Fruit fly (Drosophila melanogaster) Kc167 (cell line): ENCODE data around the gene kek5.

ENCODE experiments used
- Myc ChIP-seq: fragments of >200 bp; optimal IDR thresholded peaks from 2 replicates; lab custom pipeline; 2017; ENCODE audit warnings: missing external identifiers
- Sin3A ChIP-seq: fragments of >200 bp; optimal IDR thresholded peaks from 2 replicates; lab custom pipeline; 2018; ENCODE audit warnings: missing external identifiers
- h ChIP-seq: fragments of >200 bp; optimal IDR thresholded peaks from 3 replicates; lab custom pipeline; 2018; ENCODE audit warnings: missing external identifiers
- insv ChIP-seq: fragments of >200 bp; optimal IDR thresholded peaks from 3 replicates; lab custom pipeline; 2018; ENCODE audit warnings: missing external identifiers
- psq ChIP-seq: fragments of >200 bp; optimal IDR thresholded peaks from 2 replicates; lab custom pipeline; 2017; ENCODE audit warnings: missing external identifiers
- ttk ChIP-seq: sonication (Bioruptor generic); optimal IDR thresholded peaks from 2 replicates; lab custom pipeline; 2017; ENCODE audit warnings: missing external identifiers

The kek5 gene

dm6 chrX:19352830-19353441, at the start of gene kek5:
kek5 (plus strand) TSS chrX:19353181.
- TF ChIP-seq psq (lab: Kevin White, UChicago) (no peak), ttk (no peak), Sin3A (no peak), insv (lab: Kevin White, UChicago) (no peak), h (lab: Kevin White, UChicago) (no peak), Myc (lab: Kevin White, UChicago) (no peak)

- TF ChIP-seq Sin3A (no peak), Myc (lab: Kevin White, UChicago) (no peak), h (lab: Kevin White, UChicago) (no peak), insv (lab: Kevin White, UChicago) (no peak), psq (lab: Kevin White, UChicago) (no peak), ttk (no peak)
Observed at dm6 chrX:19305172-19305571, 47.8 kb upstream of the kek5 start.

dm6 chrX:19306531-19306930, 46.5 kb upstream of the kek5 start:
- no peak for TF ChIP-seq ttk
- no peak for TF ChIP-seq psq (lab: Kevin White, UChicago)
- TF ChIP-seq insv (lab: Kevin White, UChicago), result no peak
- TF ChIP-seq Myc (lab: Kevin White, UChicago), result no peak
- TF ChIP-seq h (lab: Kevin White, UChicago), result no peak
- no peak for TF ChIP-seq Sin3A

dm6 chrX:19307810-19308456, 45.0 kb upstream of the kek5 start, which contains the start of gene CG8051:
CG8051 (minus strand) TSS chrX:19307925.
- no peak for TF ChIP-seq psq (lab: Kevin White, UChicago)
- no peak for TF ChIP-seq h (lab: Kevin White, UChicago)
- TF ChIP-seq ttk, result no peak
- TF ChIP-seq insv (lab: Kevin White, UChicago), result no peak
- no peak for TF ChIP-seq Sin3A
- no peak for TF ChIP-seq Myc (lab: Kevin White, UChicago)

- TF ChIP-seq ttk (no peak), Myc (lab: Kevin White, UChicago) (no peak), h (lab: Kevin White, UChicago) (no peak), insv (lab: Kevin White, UChicago) (no peak), psq (lab: Kevin White, UChicago) (no peak), Sin3A (no peak)
Observed at dm6 chrX:19309648-19310047, 43.3 kb upstream of the kek5 start.

DNA sequence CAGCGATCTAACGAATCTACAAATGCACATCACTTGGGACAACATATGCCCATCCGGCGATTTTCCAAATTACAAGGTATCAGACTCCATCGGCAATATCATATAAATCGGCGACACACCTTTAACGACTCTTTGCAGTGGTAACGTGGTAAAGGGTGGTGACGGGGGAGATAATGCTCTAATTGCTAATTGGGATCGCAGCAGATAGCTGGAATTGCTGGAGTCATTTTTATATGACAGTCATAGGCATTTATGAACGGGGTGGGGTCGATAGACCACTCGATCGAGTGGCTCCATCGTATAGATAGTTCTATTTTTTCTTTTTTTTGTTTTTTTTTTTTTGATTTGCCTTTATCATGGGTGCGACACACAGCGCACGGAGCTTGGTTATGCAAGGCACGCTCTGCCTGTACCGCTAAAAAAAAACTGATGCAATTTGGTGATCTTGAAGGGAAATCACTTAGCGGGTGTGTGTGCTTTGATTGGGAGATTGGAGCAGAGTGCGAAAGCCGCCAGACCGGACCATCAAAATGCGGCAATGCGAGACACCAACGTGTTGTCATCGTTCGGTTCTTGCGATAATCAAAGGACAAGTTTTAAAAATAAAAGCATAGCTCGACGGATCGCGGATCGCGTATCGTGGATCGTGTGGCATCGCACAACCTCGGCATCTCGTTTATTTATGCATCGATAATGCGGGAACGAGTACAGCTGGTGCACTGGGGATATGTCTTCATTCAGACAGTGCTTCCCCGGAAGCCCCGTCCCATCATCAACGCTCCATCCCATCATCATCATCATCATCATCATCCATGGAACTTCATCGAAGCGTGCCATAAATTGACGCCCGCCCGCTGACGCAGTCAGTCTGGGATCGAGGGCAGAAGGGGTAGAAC, 38.5 kb upstream of the kek5 start:
- no peak for TF ChIP-seq ttk
- TF ChIP-seq h (lab: Kevin White, UChicago), result no peak
- no peak for TF ChIP-seq Sin3A
- no peak for TF ChIP-seq insv (lab: Kevin White, UChicago)
- TF ChIP-seq Myc (lab: Kevin White, UChicago), result no peak
- no peak for TF ChIP-seq psq (lab: Kevin White, UChicago)

dm6 chrX:19315421-19316260, 37.3 kb upstream of the kek5 start:
- TF ChIP-seq insv (lab: Kevin White, UChicago), result no peak
- no peak for TF ChIP-seq psq (lab: Kevin White, UChicago)
- TF ChIP-seq ttk, result no peak
- no peak for TF ChIP-seq Sin3A
- no peak for TF ChIP-seq Myc (lab: Kevin White, UChicago)
- no peak for TF ChIP-seq h (lab: Kevin White, UChicago)

dm6 chrX:19316583-19316982, 36.4 kb upstream of the kek5 start:
- TF ChIP-seq ttk (no peak), Myc (lab: Kevin White, UChicago) (no peak)

DNA sequence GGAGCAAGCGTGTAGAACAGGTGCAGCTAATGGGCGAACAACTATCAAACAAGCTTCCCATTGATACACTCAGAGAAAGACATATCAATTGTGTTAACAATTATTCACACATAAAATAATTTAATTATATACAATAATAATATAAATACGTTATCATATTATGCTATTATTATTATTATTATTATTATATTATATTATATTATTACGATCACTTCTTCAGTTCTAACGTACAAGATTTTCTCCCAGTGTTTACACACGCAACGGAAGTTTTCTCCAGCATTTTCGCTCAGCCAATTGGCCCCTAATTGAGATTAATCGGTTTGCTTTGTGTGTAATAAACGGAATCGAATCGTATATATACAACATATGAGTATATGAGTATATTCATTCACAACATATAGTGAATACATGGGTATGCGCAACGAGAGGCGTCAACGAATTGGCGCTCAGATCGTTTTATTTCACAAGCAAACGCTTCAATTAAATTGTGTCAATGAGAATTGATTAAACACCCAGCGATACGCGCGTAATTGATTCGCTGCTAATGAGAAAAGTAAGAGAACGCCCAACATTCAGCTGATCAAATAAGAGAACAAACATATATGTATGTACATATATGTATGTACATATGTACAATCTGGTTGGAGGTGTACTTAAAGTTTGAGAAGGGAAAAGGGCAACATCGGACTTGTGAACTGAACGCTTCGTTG, 35.8 kb upstream of the kek5 start:
- TF ChIP-seq ttk, result no peak
- TF ChIP-seq h (lab: Kevin White, UChicago), result no peak
- no peak for TF ChIP-seq Sin3A
- no peak for TF ChIP-seq Myc (lab: Kevin White, UChicago)
- TF ChIP-seq psq (lab: Kevin White, UChicago), result no peak
- TF ChIP-seq insv (lab: Kevin White, UChicago), result no peak

- TF ChIP-seq psq (lab: Kevin White, UChicago) (no peak), ttk (no peak), Myc (lab: Kevin White, UChicago) (no peak), Sin3A (no peak), h (lab: Kevin White, UChicago) (no peak), insv (lab: Kevin White, UChicago) (no peak)
Observed at dm6 chrX:19318924-19319323, 34.1 kb upstream of the kek5 start.
